Worm (Caenorhabditis elegans) whole organism, L4/young adult: ENCODE data around the gene F26D2.16.

Experiments
- W03F9.2 ChIP-seq: fragments of 150-350 bp; optimal IDR thresholded peaks from 2 replicates; lab custom pipeline; 2014; ENCODE audit warnings: missing biosample characterization, missing genetic modification characterization
- dao-5 ChIP-seq: sonication (generic microtip); optimal IDR thresholded peaks from 2 replicates; lab custom pipeline; 2016; ENCODE audit warnings: missing genotype, missing genetic modification characterization, moderate library complexity, missing compliant biosample characterization

ce11 chrV:16420696-16421095, 1.0 kb upstream of the F26D2.16 start, which contains the start of gene srw-48:
- TF ChIP-seq W03F9.2 (tag; lab: Kevin White, UChicago), result no peak
- TF ChIP-seq dao-5 (tag; lab: Kevin White, UChicago), result no peak
